Fruit fly (Drosophila melanogaster): ENCODE measurements around the gene TfIIB.

The TfIIB gene

DNA sequence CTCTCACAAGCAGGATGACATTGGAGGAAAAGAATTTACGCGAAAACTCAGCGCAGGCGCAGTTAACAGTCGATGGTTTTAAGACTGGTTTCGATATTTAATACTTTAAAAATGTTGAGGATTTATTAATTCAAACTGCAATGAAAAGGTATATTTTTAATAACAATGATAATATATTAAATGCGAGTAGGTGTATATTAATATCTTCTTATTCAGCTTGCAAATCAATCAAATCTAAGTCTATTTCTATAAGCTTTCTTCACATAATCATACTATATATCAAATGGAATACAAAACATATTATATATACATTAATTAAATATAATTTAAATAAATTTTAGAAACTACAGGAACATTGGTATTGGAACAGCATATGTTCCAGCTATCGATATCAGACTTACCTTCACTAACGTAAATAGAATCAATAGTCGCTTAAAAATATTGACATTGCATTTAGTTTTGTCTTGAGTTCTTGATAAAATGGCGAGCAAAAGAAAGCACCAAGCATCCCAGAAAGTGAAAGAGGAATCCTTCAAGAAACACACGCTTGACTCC, 4.5 kb downstream of the TfIIB start, which contains the start of the genes TBC1D16 and holn1 (continued):
- TF ChIP-seq usp (GFP tag; optimal IDR thresholded peaks at IDR 0.05) (no peak), ash1 (GFP tag; optimal IDR thresholded peaks at IDR 0.05) (no peak), CG6791 (GFP tag; IDR thresholded peaks at IDR 0.05; ENCODE audit: partially characterized antibody) (no peak), CG17361 (GFP tag; IDR thresholded peaks at IDR 0.05) (no peak), Fer1 (GFP tag; optimal IDR thresholded peaks at IDR 0.05) (no peak), Meics (GFP tag; optimal IDR thresholded peaks at IDR 0.05) (no peak), CG34376 (GFP tag; optimal IDR thresholded peaks at IDR 0.05) (no peak), CG9609 (GFP tag; optimal IDR thresholded peaks at IDR 0.05) (no peak), CG14965 (GFP tag; optimal IDR thresholded peaks at IDR 0.05; ENCODE audit: borderline replicate concordance) (no peak), odd (GFP tag; optimal IDR thresholded peaks at IDR 0.05) (no peak), oc (tag; optimal IDR thresholded peaks at IDR 0.05) (no peak), CG2129 (GFP tag; IDR thresholded peaks at IDR 0.05; ENCODE audit: partially characterized antibody) (no peak; the same call in 1 of the 2 replicates), phol (tag; optimal IDR thresholded peaks at IDR 0.05) (peak; percentile 5)

DNA sequence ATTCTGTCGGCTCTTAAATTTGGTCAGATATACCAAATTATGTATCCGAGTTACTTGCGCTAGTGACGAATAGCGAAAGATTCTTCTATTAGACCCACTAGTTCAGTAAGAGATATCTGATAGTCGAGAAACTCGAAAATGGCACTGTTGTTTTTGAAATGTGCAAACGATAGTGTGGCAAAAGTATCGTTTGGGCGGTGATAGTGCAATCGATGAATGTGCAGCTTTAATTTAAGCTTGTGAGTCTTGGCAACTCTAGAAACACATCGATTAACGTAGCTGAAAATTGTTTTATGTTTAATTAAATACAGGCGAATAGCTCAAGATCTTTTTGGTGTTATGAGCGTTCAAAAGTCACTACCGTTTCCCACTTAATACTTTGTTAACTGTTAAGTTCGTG, 6.2 kb downstream of the TfIIB start, which contains the start of gene STUB1:
TSS of gene STUB1 (plus strand) at position 232 of the 400 bp plus-strand sequence.
- TF ChIP-seq CoRest (tag; optimal IDR thresholded peaks at IDR 0.05) (peak; percentile 28), hbn (GFP tag; IDR thresholded peaks at IDR 0.05; ENCODE audit: partially characterized antibody) (peak; percentile 97), sc (optimal IDR thresholded peaks at IDR 0.05) (no peak), sc (GFP tag; optimal IDR thresholded peaks at IDR 0.05) (no peak), ATbp (GFP tag; optimal IDR thresholded peaks at IDR 0.05) (no peak), CG33557 (GFP tag; optimal IDR thresholded peaks at IDR 0.05) (no peak), CG14965 (GFP tag; optimal IDR thresholded peaks at IDR 0.05; ENCODE audit: borderline replicate concordance) (no peak), fu2 (GFP tag; optimal IDR thresholded peaks at IDR 0.05) (peak; percentile 27), zfh1 (GFP tag; IDR thresholded peaks at IDR 0.05) (no peak), Ada2b (GFP tag; IDR thresholded peaks at IDR 0.05) (no peak), wdn (GFP tag; IDR thresholded peaks at IDR 0.05) (no peak), MBD-R2 (GFP tag; IDR thresholded peaks at IDR 0.05) (peak; percentile 91), lola (GFP tag; optimal IDR thresholded peaks at IDR 0.05) (no peak), CG16863 (GFP tag; optimal IDR thresholded peaks at IDR 0.05) (no peak), CG7357 (GFP tag; IDR thresholded peaks at IDR 0.05) (no peak), CG8281 (tag; optimal IDR thresholded peaks at IDR 0.05) (no peak), Hr78 (GFP tag; optimal IDR thresholded peaks at IDR 0.05) (no peak), Spps (tag; optimal IDR thresholded peaks at IDR 0.05) (no peak), CG33213 (GFP tag; optimal IDR thresholded peaks at IDR 0.05) (no peak), wor (GFP tag; IDR thresholded peaks at IDR 0.05) (no peak), tx (GFP tag; optimal IDR thresholded peaks at IDR 0.05) (no peak), Hmr (GFP tag; optimal IDR thresholded peaks at IDR 0.05) (no peak), CG6175 (GFP tag; IDR thresholded peaks at IDR 0.05) (no peak), CG18764 (GFP tag; optimal IDR thresholded peaks at IDR 0.05) (no peak), CG3281 (GFP tag; optimal IDR thresholded peaks at IDR 0.05) (no peak), sna (GFP tag; IDR thresholded peaks at IDR 0.05; ENCODE audit: partially characterized antibody) (peak; percentile 96), pros (GFP tag; optimal IDR thresholded peaks at IDR 0.05) (no peak), unpg (GFP tag; optimal IDR thresholded peaks at IDR 0.05) (no peak), trh (GFP tag; optimal IDR thresholded peaks at IDR 0.05) (no peak), CG1529 (GFP tag; optimal IDR thresholded peaks at IDR 0.05) (no peak), gro (GFP tag; optimal IDR thresholded peaks at IDR 0.05) (peak; percentile 30), lab (GFP tag; optimal IDR thresholded peaks at IDR 0.05) (no peak), CG15073 (GFP tag; optimal IDR thresholded peaks at IDR 0.05) (no peak), Dref (GFP tag; IDR thresholded peaks at IDR 0.05) (peak; percentile 94), Dll (GFP tag; IDR thresholded peaks at IDR 0.05; ENCODE audit: partially characterized antibody) (peak; percentile 95), sim (GFP tag; IDR thresholded peaks at IDR 0.05) (no peak), CG16813 (GFP tag; IDR thresholded peaks at IDR 0.05; ENCODE audit: partially characterized antibody) (peak; percentile 93)
